Fruit fly (Drosophila melanogaster) whole organism, embryonic: ENCODE measurements around the gene QC.

Experiments used
- ATbp ChIP-seq: fragments of 200-800 bp; sonication (Bioruptor generic); optimal IDR thresholded peaks from 2 replicates; lab custom pipeline; 2017; ENCODE audit warnings: missing biosample characterization, mild to moderate bottlenecking, missing genetic modification characterization, missing genetic modification reagents
- CG10543 ChIP-seq: fragments of 200-800 bp; sonication (Bioruptor generic); optimal IDR thresholded peaks from 3 replicates; lab custom pipeline; 2017; ENCODE audit warnings: missing biosample characterization, mild to moderate bottlenecking, missing genetic modification characterization, moderate library complexity
- CG11398 ChIP-seq: fragments of 200-800 bp; sonication (Bioruptor generic); optimal IDR thresholded peaks from 2 replicates; lab custom pipeline; 2016; ENCODE audit warnings: missing biosample characterization, missing genetic modification characterization
- CG11723 ChIP-seq: fragments of 200-800 bp; sonication (Bioruptor generic); optimal IDR thresholded peaks from 2 replicates; lab custom pipeline; 2017; ENCODE audit warnings: missing biosample characterization, mild to moderate bottlenecking, missing genetic modification characterization
- CG12071 ChIP-seq: fragments of 200-800 bp; sonication (Bioruptor generic); optimal IDR thresholded peaks from 3 replicates; lab custom pipeline; 2018; ENCODE audit warnings: missing biosample characterization, mild to moderate bottlenecking, missing genetic modification characterization
- CG12299 ChIP-seq: fragments of 200-800 bp; sonication (Bioruptor generic); optimal IDR thresholded peaks from 2 replicates; lab custom pipeline; 2018; ENCODE audit warnings: missing biosample characterization, mild to moderate bottlenecking, missing genetic modification characterization
- CG12744 ChIP-seq: fragments of 200-800 bp; sonication (Bioruptor generic); optimal IDR thresholded peaks from 2 replicates; lab custom pipeline; 2016; ENCODE audit warnings: missing biosample characterization, missing genetic modification characterization
- CG12769 ChIP-seq: fragments of 200-800 bp; sonication (Bioruptor generic); optimal IDR thresholded peaks from 2 replicates; lab custom pipeline; 2019; ENCODE audit warnings: missing biosample characterization, mild to moderate bottlenecking, missing genetic modification characterization, moderate library complexity
- CG14965 ChIP-seq: fragments of 200-800 bp; sonication (Bioruptor generic); optimal IDR thresholded peaks from 2 replicates; lab custom pipeline; 2016; ENCODE audit warnings: missing biosample characterization, missing genetic modification characterization, borderline replicate concordance
- CG15601 ChIP-seq: fragments of 200-800 bp; sonication (Bioruptor generic); optimal IDR thresholded peaks from 3 replicates; lab custom pipeline; 2019; ENCODE audit warnings: missing biosample characterization, mild to moderate bottlenecking, missing genetic modification characterization, moderate library complexity
- CG1603 ChIP-seq: fragments of 200-800 bp; sonication (Bioruptor generic); optimal IDR thresholded peaks from 2 replicates; lab custom pipeline; 2019; ENCODE audit warnings: missing biosample characterization, mild to moderate bottlenecking, missing genetic modification characterization, moderate library complexity
- CG17328 ChIP-seq: fragments of 200-800 bp; sonication (Bioruptor generic); IDR thresholded peaks from 2 replicates; pipeline ENCODE4 v1.3.6; 2022; ENCODE audit warnings: missing biosample characterization, missing genetic modification characterization
- CG18599 ChIP-seq: fragments of 200-800 bp; sonication (Bioruptor generic); optimal IDR thresholded peaks from 3 replicates; lab custom pipeline; 2017; ENCODE audit warnings: missing biosample characterization, missing genetic modification characterization, mild to moderate bottlenecking, moderate library complexity, missing genetic modification reagents
- CG31388 ChIP-seq: fragments of 200-800 bp; sonication (Bioruptor generic); optimal IDR thresholded peaks from 2 replicates; lab custom pipeline; 2016; ENCODE audit warnings: missing biosample characterization, missing genetic modification characterization
- CG4360 ChIP-seq: fragments of 200-800 bp; sonication (Bioruptor generic); IDR thresholded peaks from 2 replicates; pipeline ENCODE4 v1.3.6; 2022; ENCODE audit warnings: missing biosample characterization, missing genetic modification characterization
- CG7987 ChIP-seq: fragments of 200-800 bp; sonication (Bioruptor generic); optimal IDR thresholded peaks from 2 replicates; lab custom pipeline; 2018; ENCODE audit warnings: missing biosample characterization, mild to moderate bottlenecking, missing genetic modification characterization, moderate library complexity
- CG8388 ChIP-seq: fragments of 200-800 bp; sonication (Bioruptor generic); optimal IDR thresholded peaks from 2 replicates; lab custom pipeline; 2019; ENCODE audit warnings: missing biosample characterization, mild to moderate bottlenecking, missing genetic modification characterization, moderate library complexity
- CG9932 ChIP-seq: fragments of 200-800 bp; sonication (Bioruptor generic); IDR thresholded peaks from 2 replicates; pipeline ENCODE4 v1.3.6; 2022; ENCODE audit warnings: missing biosample characterization, missing genetic modification characterization
- GATAe ChIP-seq: fragments of 200-800 bp; sonication (Bioruptor generic); conservative IDR thresholded peaks from 2 replicates; pipeline ENCODE4 v1.3.6; 2022; ENCODE audit warnings: missing biosample characterization, missing genetic modification characterization
- H2.0 ChIP-seq: fragments of 200-800 bp; sonication (Bioruptor generic); IDR thresholded peaks from 2 replicates; pipeline ENCODE4 v1.3.6; 2022; ENCODE audit warnings: missing biosample characterization, missing genetic modification characterization
- Hr39 ChIP-seq: fragments of >200 bp; optimal IDR thresholded peaks from 2 replicates; lab custom pipeline; 2017
- Hr51 ChIP-seq, 2 experiments: fragments of 200-800 bp; sonication (Bioruptor generic); optimal IDR thresholded peaks; 2 replicates in 1 of 2; 3 replicates in 1 of 2; lab custom pipeline; 2016 to 2018; ENCODE audit warnings: missing biosample characterization in 2 of 2, missing genetic modification characterization in 2 of 2, mild to moderate bottlenecking in 1 of 2, moderate library complexity in 1 of 2
- MTF-1 ChIP-seq: fragments of 200-800 bp; sonication (Bioruptor generic); optimal IDR thresholded peaks from 2 replicates; lab custom pipeline; 2018; ENCODE audit warnings: missing biosample characterization, mild to moderate bottlenecking, missing genetic modification characterization, borderline replicate concordance
- Max ChIP-seq: fragments of 200-800 bp; sonication (Bioruptor generic); optimal IDR thresholded peaks from 2 replicates; lab custom pipeline; 2016; ENCODE audit warnings: missing biosample characterization, mild to moderate bottlenecking, missing genetic modification characterization
- Med ChIP-seq: fragments of 200-800 bp; sonication (Bioruptor generic); peaks from one replicate; lab custom pipeline; 2016; ENCODE audit warnings: missing biosample characterization, missing genetic modification characterization, mild to moderate bottlenecking, inconsistent platforms, moderate library complexity
- NC2β ChIP-seq: fragments of 200-800 bp; sonication (Bioruptor generic); optimal IDR thresholded peaks from 2 replicates; lab custom pipeline; 2016; ENCODE audit warnings: missing biosample characterization, missing genetic modification characterization
- Neu2 ChIP-seq: fragments of 200-800 bp; sonication (Bioruptor generic); optimal IDR thresholded peaks from 3 replicates; lab custom pipeline; 2016; ENCODE audit warnings: missing biosample characterization, missing genetic modification characterization, borderline replicate concordance
- Oaz ChIP-seq: fragments of 200-800 bp; sonication (Bioruptor generic); IDR thresholded peaks from 2 replicates; pipeline ENCODE4 v1.3.6; 2022; ENCODE audit warnings: missing biosample characterization, missing genetic modification characterization
- Pdp1 ChIP-seq, 2 experiments: fragments of 200-800 bp; sonication (Bioruptor generic); optimal IDR thresholded peaks; 3 replicates each; lab custom pipeline; 2016; ENCODE audit warnings: missing biosample characterization in 2 of 2, missing genetic modification characterization in 2 of 2, mild to moderate bottlenecking in 1 of 2, moderate library complexity in 1 of 2
- ci ChIP-seq: fragments of 200-800 bp; sonication (Bioruptor generic); IDR thresholded peaks from 3 replicates; pipeline ENCODE4 v1.3.6; 2022; ENCODE audit warnings: missing biosample characterization, missing genetic modification characterization
- da ChIP-seq: fragments of 200-800 bp; sonication (Bioruptor generic); optimal IDR thresholded peaks from 2 replicates; lab custom pipeline; 2016; ENCODE audit warnings: missing biosample characterization, missing genetic modification characterization
- fd64A ChIP-seq: fragments of 200-800 bp; sonication (Bioruptor generic); optimal IDR thresholded peaks from 3 replicates; lab custom pipeline; 2018; ENCODE audit warnings: missing biosample characterization, mild to moderate bottlenecking, missing genetic modification characterization
- grn ChIP-seq: fragments of 200-800 bp; sonication (Bioruptor generic); optimal IDR thresholded peaks from 3 replicates; lab custom pipeline; 2017; ENCODE audit warnings: missing biosample characterization, missing genetic modification characterization
- jing ChIP-seq: fragments of 200-800 bp; sonication (Bioruptor generic); optimal IDR thresholded peaks from 2 replicates; lab custom pipeline; 2018; ENCODE audit warnings: missing biosample characterization, mild to moderate bottlenecking, missing genetic modification characterization
- knrl ChIP-seq: fragments of 200-800 bp; sonication (Bioruptor generic); IDR thresholded peaks from 3 replicates; pipeline ENCODE4 v1.3.6; 2022; ENCODE audit warnings: missing biosample characterization, missing genetic modification characterization; ENCODE audit not compliant: partially characterized antibody
- luna ChIP-seq: fragments of 200-800 bp; sonication (Bioruptor generic); optimal IDR thresholded peaks from 2 replicates; lab custom pipeline; 2016; ENCODE audit warnings: missing biosample characterization, missing genetic modification characterization
- nerfin-1 ChIP-seq: fragments of 200-800 bp; sonication (Bioruptor generic); optimal IDR thresholded peaks from 3 replicates; lab custom pipeline; 2019; ENCODE audit warnings: missing biosample characterization, mild to moderate bottlenecking, missing genetic modification characterization, moderate library complexity
- nmo ChIP-seq: fragments of 200-800 bp; sonication (Bioruptor generic); optimal IDR thresholded peaks from 2 replicates; lab custom pipeline; 2018; ENCODE audit warnings: missing biosample characterization, mild to moderate bottlenecking, missing genetic modification characterization, moderate library complexity
- onecut ChIP-seq: fragments of 200-800 bp; sonication (Bioruptor generic); IDR thresholded peaks from 2 replicates; pipeline ENCODE4 v1.3.6; 2022; ENCODE audit warnings: missing biosample characterization, missing genetic modification characterization
- salm ChIP-seq: fragments of 200-800 bp; sonication (Bioruptor generic); optimal IDR thresholded peaks from 2 replicates; lab custom pipeline; 2018; ENCODE audit warnings: missing biosample characterization, mild to moderate bottlenecking, missing genetic modification characterization
- sd ChIP-seq: fragments of 200-800 bp; sonication (Bioruptor generic); optimal IDR thresholded peaks from 3 replicates; lab custom pipeline; 2018; ENCODE audit warnings: missing biosample characterization, mild to moderate bottlenecking, missing genetic modification characterization, moderate library complexity
- slou ChIP-seq: fragments of 200-800 bp; sonication (Bioruptor generic); optimal IDR thresholded peaks from 3 replicates; lab custom pipeline; 2016; ENCODE audit warnings: missing biosample characterization, missing genetic modification characterization
- sna ChIP-seq: fragments of 200-800 bp; sonication (Bioruptor generic); IDR thresholded peaks from 2 replicates; pipeline ENCODE4 v1.3.6; 2022; ENCODE audit warnings: missing biosample characterization, missing genetic modification characterization; ENCODE audit not compliant: partially characterized antibody
- sob ChIP-seq: fragments of 200-800 bp; sonication (Bioruptor generic); IDR thresholded peaks from 2 replicates; pipeline ENCODE4 v1.3.6; 2022; ENCODE audit warnings: missing biosample characterization, missing genetic modification characterization
- ssp ChIP-seq: fragments of 200-800 bp; sonication (Bioruptor generic); IDR thresholded peaks from 2 replicates; pipeline ENCODE4 v1.3.6; 2022; ENCODE audit warnings: missing biosample characterization, missing genetic modification characterization
- unpg ChIP-seq: fragments of 200-800 bp; sonication (Bioruptor generic); optimal IDR thresholded peaks from 3 replicates; lab custom pipeline; 2018; ENCODE audit warnings: missing biosample characterization, mild to moderate bottlenecking, missing genetic modification characterization, moderate library complexity
- z ChIP-seq: fragments of 200-800 bp; sonication (Bioruptor generic); IDR thresholded peaks from 3 replicates; pipeline ENCODE4 v1.3.6; 2022; ENCODE audit warnings: missing biosample characterization, missing genetic modification characterization

The QC gene

DNA sequence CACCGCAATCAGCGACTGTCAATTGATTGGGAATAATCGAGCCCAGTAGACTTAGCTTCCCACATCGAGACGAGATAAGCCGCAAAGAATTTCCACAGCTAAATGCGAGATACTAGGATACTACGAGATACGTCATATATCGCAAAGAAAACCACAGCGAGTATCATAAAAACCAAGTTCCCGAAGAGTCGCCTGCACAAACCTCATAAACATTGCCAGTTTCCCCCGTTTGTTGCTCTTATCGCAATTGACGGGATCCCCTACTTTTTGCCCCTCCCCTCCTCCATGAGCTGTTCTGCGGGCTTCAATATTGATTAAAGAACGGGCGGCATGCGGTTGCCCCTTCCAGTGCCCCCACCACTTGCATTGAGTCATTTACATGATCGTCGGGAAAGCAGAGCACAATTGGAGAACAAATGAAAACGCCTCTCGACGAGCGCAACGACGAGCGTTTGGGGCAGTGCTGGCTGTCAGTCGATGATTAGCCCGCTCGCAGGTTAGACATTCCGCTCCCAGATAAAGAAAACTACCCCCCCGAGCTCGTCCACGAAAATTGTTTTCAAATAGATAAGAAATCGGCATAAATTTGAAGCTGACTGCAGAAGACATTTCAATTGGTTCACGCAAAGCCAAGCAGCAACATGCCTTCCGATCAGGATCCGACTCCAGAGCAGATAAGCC lies 19.9 kb upstream of the QC start, which contains the start of gene CG32407 (continued):
- TF ChIP-seq z (peak; percentile 85), CG11398 (GFP tag; lab: Kevin White, UChicago) (no peak), CG1603 (tag; lab: Kevin White, UChicago) (peak; percentile 11), fd64A (GFP tag; lab: Kevin White, UChicago) (peak; percentile 16), unpg (GFP tag; lab: Kevin White, UChicago) (no peak), NC2β (GFP tag; lab: Kevin White, UChicago) (no peak), CG10543 (GFP tag; lab: Kevin White, UChicago) (peak; percentile 64), Oaz (GFP tag; lab: Robert Waterston, UW) (no peak), knrl (GFP tag; lab: Robert Waterston, UW) (no peak), sob (GFP tag; lab: Robert Waterston, UW) (0 out of 2 replicates have a peak, but pooled peaks have one; percentile 9), GATAe (peak; percentile 60), ssp (GFP tag; lab: Robert Waterston, UW) (no peak), jing (GFP tag; lab: Kevin White, UChicago) (no peak), sna (0 out of 2 replicates have a peak, but pooled peaks have one; percentile 45), onecut (GFP tag; lab: Robert Waterston, UW) (peak; percentile 45; the same call in 1 of the 2 replicates), CG14965 (GFP tag; lab: Kevin White, UChicago) (no peak), grn (peak; percentile 37), CG12744 (GFP tag; lab: Kevin White, UChicago) (no peak), slou (GFP tag; lab: Kevin White, UChicago) (no peak), CG18599 (GFP tag; lab: Kevin White, UChicago) (peak; percentile 3), CG8388 (GFP tag; lab: Kevin White, UChicago) (no peak), nerfin-1 (tag; lab: Kevin White, UChicago) (peak; percentile 5), Pdp1 (GFP tag; optimal IDR thresholded peaks at IDR 0.05; lab: Kevin White, UChicago) (peak in 1 of 2 experiments; percentile 19), Max (GFP tag; lab: Kevin White, UChicago) (no peak), CG11723 (GFP tag; lab: Kevin White, UChicago) (peak; percentile 18), salm (no peak), nmo (GFP tag; lab: Kevin White, UChicago) (no peak), Med (GFP tag; lab: Kevin White, UChicago) (peak; percentile 47), CG15601 (tag; lab: Kevin White, UChicago) (peak; percentile 59), CG12299 (tag; lab: Kevin White, UChicago) (no peak), CG17328 (no peak), ci (GFP tag; lab: Robert Waterston, UW) (no peak; the same call in 2 of the 3 replicates), CG9932 (GFP tag; lab: Robert Waterston, UW) (no peak), da (GFP tag; lab: Kevin White, UChicago) (no peak), Neu2 (GFP tag; lab: Kevin White, UChicago) (no peak), H2.0 (no peak), ATbp (peak; percentile 60), luna (GFP tag; lab: Kevin White, UChicago) (no peak), Hr39 (lab: Kevin White, UChicago) (no peak), CG12071 (peak; percentile 9), CG4360 (GFP tag; lab: Robert Waterston, UW) (0 out of 2 replicates have a peak, but pooled peaks have one; percentile 9), CG31388 (no peak), Hr51 (GFP tag; optimal IDR thresholded peaks at IDR 0.05; lab: Kevin White, UChicago) (peak in 1 of 2 experiments; percentile 2), CG12769 (tag; lab: Kevin White, UChicago) (peak; percentile 45), CG7987 (peak; percentile 26), MTF-1 (GFP tag; lab: Kevin White, UChicago) (no peak), sd (tag; lab: Kevin White, UChicago) (peak; percentile 84)
